Worm (Caenorhabditis elegans): ENCODE measurements around the gene B0280.7.

B0280.7 gene

DNA sequence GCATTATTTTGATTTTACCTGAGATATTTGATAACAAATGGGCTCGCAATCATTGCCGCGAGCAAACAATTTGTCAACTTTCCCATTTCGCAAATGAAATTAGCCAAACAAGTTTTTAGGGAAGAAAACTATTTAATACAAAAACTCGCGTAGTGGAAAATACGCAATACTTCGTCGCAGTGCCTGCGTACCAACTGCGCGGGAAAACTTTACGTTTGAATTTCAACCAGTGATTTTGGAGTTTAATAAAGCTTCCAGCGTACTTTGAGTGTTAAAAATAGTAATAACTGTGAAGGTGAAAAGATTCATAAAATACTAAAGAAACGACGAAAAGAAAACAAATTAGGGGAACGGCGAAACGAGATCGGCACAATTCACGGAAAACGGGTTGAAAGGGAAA is 26.8 kb downstream of the B0280.7 start, which contains the start of gene tofu-7:
Gene tofu-7, minus strand, starts transcription at position 111 of the 400 bp plus-strand sequence.
- TF ChIP-seq dpl-1 (GFP tag; optimal IDR thresholded peaks at IDR 0.05) (peak in 1 of 3 experiments; percentile 44), nhr-84 (tag; optimal IDR thresholded peaks at IDR 0.05) (no peak), snu-23 (GFP tag; optimal IDR thresholded peaks at IDR 0.05) (no peak), efl-1 (optimal IDR thresholded peaks at IDR 0.05) (peak; percentile 10 to 91), efl-1 (GFP tag; optimal IDR thresholded peaks at IDR 0.05 in 1 of 2) (peak in 1 of 2 experiments; percentile 12), unc-130 (tag; optimal IDR thresholded peaks at IDR 0.05) (no peak), ceh-90 (tag; optimal IDR thresholded peaks at IDR 0.05) (no peak)

DNA sequence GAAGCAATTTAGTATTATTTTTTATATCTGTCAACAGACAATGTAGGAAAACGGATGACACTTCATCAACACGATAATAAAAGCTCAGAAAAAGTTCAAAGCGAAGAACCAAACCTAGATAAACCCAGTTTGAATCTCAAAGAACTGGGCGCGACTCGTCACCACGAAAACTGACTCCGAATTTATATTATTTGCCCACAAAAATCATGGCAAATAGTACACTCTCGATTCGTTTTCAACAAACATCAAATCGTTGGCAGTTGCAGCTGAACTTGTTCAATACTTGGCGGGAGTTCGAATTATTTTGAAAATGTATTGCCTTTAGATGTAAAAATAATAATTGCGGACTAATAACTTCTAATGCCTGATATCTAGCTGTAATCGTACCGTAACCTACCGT is 28.6 kb downstream of the B0280.7 start:
- TF ChIP-seq ztf-11 (tag; optimal IDR thresholded peaks at IDR 0.05) (no peak), ces-1 (GFP tag; optimal IDR thresholded peaks at IDR 0.05) (no peak), dpl-1 (GFP tag; optimal IDR thresholded peaks at IDR 0.05) (peak in 1 of 3 experiments; percentile 19), efl-1 (optimal IDR thresholded peaks at IDR 0.05) (peak in 1 of 2 experiments; percentile 42), efl-1 (GFP tag; optimal IDR thresholded peaks at IDR 0.05 in 1 of 2) (peak; percentile 9 to 93), dsc-1 (tag; optimal IDR thresholded peaks at IDR 0.05) (no peak), nhr-28 (tag; optimal IDR thresholded peaks at IDR 0.05) (no peak)

- TF ChIP-seq lin-35 (GFP tag; optimal IDR thresholded peaks at IDR 0.05) (peak in 1 of 2 experiments; percentile 8), elt-2 (tag; optimal IDR thresholded peaks at IDR 0.05) (peak; percentile 41), jun-1 (tag; optimal IDR thresholded peaks at IDR 0.05) (no peak)
Measured at ce11 chrIII:7081488-7081887, 30.2 kb downstream of the B0280.7 start.

DNA sequence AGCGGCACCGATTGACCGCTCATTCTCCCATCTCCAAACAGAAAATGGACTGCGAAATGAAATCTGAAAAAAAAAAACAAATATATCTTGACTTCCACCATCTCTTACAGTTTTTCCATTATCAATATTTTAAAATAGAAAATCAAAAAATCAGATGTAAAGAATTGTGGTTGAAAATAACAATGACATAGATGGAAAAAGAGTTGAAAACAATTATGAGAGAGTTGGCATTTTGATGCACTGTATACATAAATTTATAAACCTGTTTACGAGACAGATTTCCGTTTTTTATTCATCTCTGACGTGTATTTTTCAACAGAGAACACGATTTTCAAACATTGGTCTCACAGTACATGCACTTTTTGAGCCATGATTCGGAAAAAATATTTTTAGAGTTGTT is 31.0 kb downstream of the B0280.7 start, which contains the start of gene ZK418.7:
Gene ZK418.7, minus strand, starts transcription at position 101 of the 400 bp plus-strand sequence.
- no peak for TF ChIP-seq ets-5 (GFP tag; IDR thresholded peaks at IDR 0.05)
- TF ChIP-seq lin-14 (GFP tag; optimal IDR thresholded peaks at IDR 0.05), result no peak
- no peak for TF ChIP-seq nhr-85 (tag)
- TF ChIP-seq F16B12.6 (tag; optimal IDR thresholded peaks at IDR 0.05), result no peak
- TF ChIP-seq rnt-1 (tag; optimal IDR thresholded peaks at IDR 0.05), result no peak
- no peak for TF ChIP-seq unc-98 (GFP tag; IDR thresholded peaks at IDR 0.05)
- TF ChIP-seq hlh-17 (GFP tag; optimal IDR thresholded peaks at IDR 0.05; ENCODE audit: borderline replicate concordance), result no peak
- TF ChIP-seq egl-13 (tag; optimal IDR thresholded peaks at IDR 0.05), result no peak
- no peak for TF ChIP-seq egl-27 (tag; optimal IDR thresholded peaks at IDR 0.05)
- TF ChIP-seq aha-1 (tag; optimal IDR thresholded peaks at IDR 0.05), result no peak
- no peak for TF ChIP-seq ceh-63 (GFP tag; optimal IDR thresholded peaks at IDR 0.05)
- TF ChIP-seq lin-15B (tag; optimal IDR thresholded peaks at IDR 0.05), result no peak
- TF ChIP-seq elt-3 (tag; optimal IDR thresholded peaks at IDR 0.05), result no peak

- TF ChIP-seq ama-1 (optimal IDR thresholded peaks at IDR 0.05) (no peak), Y116A8C.19 (tag; optimal IDR thresholded peaks at IDR 0.05; ENCODE audit: borderline replicate concordance) (no peak), unc-30 (tag; optimal IDR thresholded peaks at IDR 0.05) (no peak), fkh-4 (tag; optimal IDR thresholded peaks at IDR 0.05; ENCODE audit: borderline replicate concordance) (no peak), lsy-2 (tag; optimal IDR thresholded peaks at IDR 0.05) (no peak), pax-3 (tag; optimal IDR thresholded peaks at IDR 0.05) (no peak), ceh-82 (tag; optimal IDR thresholded peaks at IDR 0.05) (no peak), zip-4 (GFP tag; optimal IDR thresholded peaks at IDR 0.05) (no peak), F16B12.6 (tag; optimal IDR thresholded peaks at IDR 0.05) (no peak), alr-1 (tag; optimal IDR thresholded peaks at IDR 0.05; ENCODE audit: borderline replicate concordance) (no peak), C16A3.4 (tag; optimal IDR thresholded peaks at IDR 0.05) (no peak), ces-1 (GFP tag; optimal IDR thresholded peaks at IDR 0.05) (no peak), tbx-2 (tag; optimal IDR thresholded peaks at IDR 0.05) (no peak)
Measured at ce11 chrIII:7078737-7079136, 33.0 kb downstream of the B0280.7 start, which contains the start of gene ZK418.6. TSS of gene ZK418.6 (minus strand) at chrIII:7078837.
